Worm (Caenorhabditis elegans) whole organism, midembryonic: ENCODE data around the gene grsp-3.

ENCODE experiments used
- T22C8.4 ChIP-seq: fragments of 200-800 bp; sonication (Bioruptor generic); IDR thresholded peaks from 2 replicates; pipeline ENCODE4 v1.3.6; 2022; ENCODE audit warnings: missing genetic modification characterization, missing compliant biosample characterization
- flt-1 ChIP-seq: fragments of 200-800 bp; sonication (Bioruptor generic); IDR thresholded peaks from 2 replicates; pipeline ENCODE4 v1.3.6; 2022; ENCODE audit warnings: missing genetic modification characterization, missing compliant biosample characterization
- klf-2 ChIP-seq: fragments of 200-800 bp; sonication (Bioruptor generic); conservative IDR thresholded peaks from 2 replicates; pipeline ENCODE4 v1.3.6; 2022; ENCODE audit warnings: missing genetic modification reagents, missing genetic modification characterization, missing compliant biosample characterization
- med-1 ChIP-seq: sonication (generic microtip); optimal IDR thresholded peaks from 2 replicates; lab custom pipeline; 2017; ENCODE audit warnings: missing genetic modification characterization, mild to moderate bottlenecking, missing compliant biosample characterization, antibody characterized with exemption, missing genetic modification reagents; ENCODE audit not compliant: insufficient read depth
- ref-1 ChIP-seq: fragments of 200-800 bp; sonication (Bioruptor generic); conservative IDR thresholded peaks from 2 replicates; pipeline ENCODE4 v1.3.6; 2022; ENCODE audit warnings: missing genetic modification reagents, missing genetic modification characterization, missing compliant biosample characterization
- tab-1 ChIP-seq: fragments of 200-800 bp; sonication (Bioruptor generic); IDR thresholded peaks from 2 replicates; pipeline ENCODE4 v1.3.6; 2022; ENCODE audit warnings: missing genetic modification characterization, missing compliant biosample characterization
- ztf-23 ChIP-seq: fragments of 200-800 bp; sonication (Bioruptor generic); IDR thresholded peaks from 2 replicates; pipeline ENCODE4 v1.3.6; 2022; ENCODE audit warnings: missing genetic modification reagents, missing genetic modification characterization, missing compliant biosample characterization
- ztf-29 ChIP-seq: fragments of 200-800 bp; sonication (Bioruptor generic); IDR thresholded peaks from 2 replicates; pipeline ENCODE4 v1.3.6; 2022; ENCODE audit warnings: missing genetic modification reagents, missing genetic modification characterization, missing compliant biosample characterization

DNA sequence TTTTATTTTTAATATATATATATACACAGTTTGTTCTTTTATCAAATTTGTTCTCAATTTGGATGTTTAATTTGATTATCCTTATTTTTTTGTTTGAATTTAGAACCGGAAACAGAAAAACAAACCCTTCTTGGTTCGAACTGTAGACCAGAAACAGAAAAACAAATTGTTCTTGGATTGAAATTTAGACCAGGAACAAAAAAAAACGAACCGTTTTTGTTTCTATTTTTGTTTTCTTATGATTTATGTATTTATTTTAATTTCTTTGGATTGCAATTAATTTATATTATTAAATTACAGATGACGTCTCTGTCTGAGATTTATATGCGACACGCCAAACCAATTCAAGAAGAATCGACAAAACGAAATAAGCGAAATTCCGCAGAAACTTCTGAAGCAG, 43.6 kb upstream of the grsp-3 start, which contains the start of gene C42D4.19:
- no peak for TF ChIP-seq ref-1 (GFP tag; lab: Robert Waterston, UW)
- no peak for TF ChIP-seq ztf-29 (GFP tag; lab: Robert Waterston, UW)
- no peak for TF ChIP-seq med-1 (GFP tag; lab: Kevin White, UChicago)
- no peak for TF ChIP-seq flt-1 (GFP tag; lab: Robert Waterston, UW)
- no peak for TF ChIP-seq tab-1 (GFP tag; lab: Robert Waterston, UW)
- no peak for TF ChIP-seq T22C8.4 (GFP tag; lab: Robert Waterston, UW)
- no peak for TF ChIP-seq klf-2 (GFP tag; lab: Robert Waterston, UW)
- no peak for TF ChIP-seq ztf-23
